Fruit fly (Drosophila melanogaster): ENCODE data around the gene Drsl2.
A peak's percentile ranks its signal among the peaks of the same experiment; 100 is the strongest.

Drsl2 gene

DNA sequence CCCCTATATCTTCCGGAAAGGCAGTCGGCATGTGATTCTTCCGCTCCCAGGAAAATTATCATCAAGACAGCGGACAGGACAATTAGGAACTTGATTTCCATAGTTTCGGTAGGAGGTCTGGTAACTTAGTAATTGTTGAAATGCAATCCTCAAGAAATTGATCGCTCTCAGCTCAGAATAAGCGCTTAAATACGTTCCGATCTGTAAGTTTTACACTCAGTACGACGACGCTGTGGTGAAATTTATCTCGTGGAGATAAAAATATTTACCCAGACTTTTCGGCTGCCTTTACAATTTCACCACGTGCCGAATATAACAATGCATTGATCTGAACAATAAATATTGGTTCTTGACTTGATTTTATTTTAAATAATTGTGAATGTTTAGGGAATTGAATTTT lies 21.5 kb downstream of the Drsl2 start, which contains the start of gene Drsl1:
Drsl1 (minus strand) TSS at position 101 of the 400 bp plus-strand sequence.
- TF ChIP-seq Dif (GFP tag; optimal IDR thresholded peaks at IDR 0.05; ENCODE audit: partially characterized antibody): no peak
- no peak for TF ChIP-seq woc (GFP tag; optimal IDR thresholded peaks at IDR 0.05)

DNA sequence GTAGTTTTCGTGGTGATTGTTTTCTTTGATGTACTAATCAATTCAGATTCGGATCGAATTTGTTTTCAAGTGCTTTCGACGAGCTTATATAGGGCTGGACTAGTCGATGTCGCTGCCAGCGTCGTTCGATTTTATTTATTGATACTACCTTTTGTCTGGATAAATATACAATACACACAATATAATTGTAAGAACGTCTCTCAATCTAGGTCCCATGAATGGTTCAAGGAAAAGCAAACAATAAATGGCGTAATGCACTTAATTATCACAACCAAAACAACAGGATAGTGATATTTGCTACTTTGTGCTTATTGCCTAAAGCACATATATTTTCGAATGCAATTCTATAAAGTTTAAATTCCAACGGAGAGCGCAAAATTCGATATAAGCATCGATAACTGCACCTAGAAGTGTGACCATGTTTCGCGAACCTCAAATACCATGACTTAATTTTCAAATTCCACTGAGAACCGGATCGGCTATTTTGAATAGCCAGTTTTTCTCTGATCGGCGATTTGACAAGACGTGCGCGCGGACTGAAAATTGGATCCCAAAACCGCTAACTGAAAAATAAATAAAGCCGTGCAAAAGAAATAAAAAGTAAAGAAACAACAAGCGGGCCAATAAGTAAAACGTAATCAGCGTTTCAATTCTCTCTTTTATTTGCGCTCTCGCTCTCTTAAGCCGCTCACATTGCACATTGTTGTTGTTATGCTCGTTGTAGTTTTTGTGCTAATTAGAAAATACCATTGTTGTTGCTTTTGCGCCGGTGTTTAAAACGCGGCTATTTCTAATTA lies 22.4 kb downstream of the Drsl2 start, which contains the start of the genes Drsl6 and kst:
Drsl6 (minus strand) TSS at position 51 of the 797 bp plus-strand sequence.
kst (plus strand) TSS at position 493 of the 797 bp plus-strand sequence.
- TF ChIP-seq h (GFP tag; optimal IDR thresholded peaks at IDR 0.05) (peak; percentile 13), rgr (GFP tag; optimal IDR thresholded peaks at IDR 0.05) (peak; percentile 19), sv (GFP tag; optimal IDR thresholded peaks at IDR 0.05) (peak; percentile 19), Sp1 (GFP tag; optimal IDR thresholded peaks at IDR 0.05) (peak; percentile 47), jim (GFP tag; optimal IDR thresholded peaks at IDR 0.05) (peak; percentile 80), HLH106 (tag; optimal IDR thresholded peaks at IDR 0.05) (peak; percentile 23), Dif (GFP tag; optimal IDR thresholded peaks at IDR 0.05; ENCODE audit: partially characterized antibody) (peak; percentile 59), dsf (GFP tag; optimal IDR thresholded peaks at IDR 0.05; ENCODE audit: borderline replicate concordance) (no peak), Abd-B (GFP tag; optimal IDR thresholded peaks at IDR 0.05) (no peak), Vsx2 (GFP tag; optimal IDR thresholded peaks at IDR 0.05; ENCODE audit: partially characterized antibody) (peak; percentile 52), Rel (GFP tag; optimal IDR thresholded peaks at IDR 0.05) (no peak), Rel (tag; optimal IDR thresholded peaks at IDR 0.05) (peak; percentile 27), N (GFP tag; optimal IDR thresholded peaks at IDR 0.05) (no peak), Hr83 (GFP tag; optimal IDR thresholded peaks at IDR 0.05; ENCODE audit: poor library complexity, severe bottlenecking) (peak; percentile 67), woc (GFP tag; optimal IDR thresholded peaks at IDR 0.05) (no peak), Hnf4 (GFP tag; optimal IDR thresholded peaks at IDR 0.05) (peak; percentile 16), ey (GFP tag; optimal IDR thresholded peaks at IDR 0.05) (no peak)

DNA sequence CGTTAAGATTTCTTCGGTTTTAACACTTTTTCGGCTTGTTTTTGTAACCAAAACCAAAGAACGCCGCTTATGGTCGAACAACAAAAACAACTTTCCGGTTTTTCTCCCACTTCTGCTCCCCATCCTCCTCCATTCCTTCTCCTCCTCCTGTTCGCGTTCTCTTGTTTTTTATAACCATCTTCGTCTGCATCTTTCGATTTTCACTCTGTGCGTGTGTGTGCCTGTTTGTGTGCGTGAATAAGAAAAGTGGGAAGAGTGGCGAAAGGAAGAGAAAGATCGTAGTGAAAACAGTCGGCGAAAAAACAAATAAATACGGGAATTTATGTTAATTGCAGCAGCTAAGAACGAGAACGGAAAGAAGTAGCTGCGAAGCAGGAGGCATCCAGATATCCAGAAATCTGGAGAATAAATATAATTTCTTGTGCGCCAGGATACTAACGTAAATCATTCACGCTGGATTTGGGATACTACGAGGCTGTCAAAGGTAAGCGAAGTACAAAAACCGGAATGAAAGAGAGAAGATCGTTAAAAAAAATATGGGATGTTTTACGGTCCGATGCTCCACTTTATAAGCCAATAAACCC lies 23.3 kb downstream of the Drsl2 start:
- TF ChIP-seq Vsx2 (GFP tag; optimal IDR thresholded peaks at IDR 0.05; ENCODE audit: partially characterized antibody) (peak; percentile 29), Dfd (GFP tag; optimal IDR thresholded peaks at IDR 0.05) (no peak), ey (GFP tag; optimal IDR thresholded peaks at IDR 0.05) (no peak), br (GFP tag; optimal IDR thresholded peaks at IDR 0.05) (no peak), Sp1 (GFP tag; optimal IDR thresholded peaks at IDR 0.05) (no peak), psq (GFP tag; optimal IDR thresholded peaks at IDR 0.05) (peak; percentile 99)

DNA sequence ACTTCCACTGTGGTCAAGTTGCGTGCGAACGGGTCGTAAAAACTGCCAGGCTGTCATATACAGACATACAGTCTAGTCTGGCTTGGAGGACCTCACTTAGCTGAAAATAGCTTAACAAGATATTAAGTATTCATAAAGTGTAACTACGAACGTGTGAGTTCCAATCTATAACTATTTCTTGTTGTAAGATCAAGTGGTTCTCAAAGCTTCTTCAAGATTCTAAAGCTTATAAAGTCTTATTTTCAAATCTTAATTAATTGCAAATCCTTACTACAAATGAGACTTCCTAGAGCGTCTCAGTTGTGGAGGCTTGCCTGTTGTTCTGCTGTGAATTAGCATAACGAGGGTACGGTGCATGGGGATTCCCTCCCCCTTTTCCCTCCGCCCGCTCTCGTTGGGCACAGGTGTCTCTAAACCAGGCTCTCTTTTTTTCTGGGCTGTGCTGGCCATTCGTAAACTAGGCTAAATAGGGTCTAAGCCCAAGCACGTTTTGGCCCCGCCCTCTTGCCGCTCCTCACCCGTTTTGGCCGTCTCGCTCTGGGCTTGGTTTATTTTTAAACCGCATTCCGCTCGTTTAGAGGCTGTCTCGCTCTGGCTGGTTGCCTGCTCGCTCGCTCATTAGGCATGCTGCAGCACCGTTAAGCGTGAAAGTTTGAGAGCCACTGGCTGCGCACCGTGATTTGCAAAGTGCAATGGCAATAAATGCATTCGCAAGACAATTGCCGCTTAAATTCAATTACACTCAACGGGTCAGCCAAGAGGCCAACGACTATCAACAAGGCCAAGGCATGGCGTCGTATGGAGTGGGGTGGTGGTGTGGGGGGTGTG lies 24.1 kb downstream of the Drsl2 start:
- no peak for TF ChIP-seq pan (optimal IDR thresholded peaks at IDR 0.05)
- no peak for TF ChIP-seq ey (GFP tag; optimal IDR thresholded peaks at IDR 0.05)
- no peak for TF ChIP-seq tai (GFP tag; optimal IDR thresholded peaks at IDR 0.05)
- TF ChIP-seq dsf (GFP tag; optimal IDR thresholded peaks at IDR 0.05; ENCODE audit: borderline replicate concordance): no peak
- no peak for TF ChIP-seq Dfd (GFP tag; optimal IDR thresholded peaks at IDR 0.05)

DNA sequence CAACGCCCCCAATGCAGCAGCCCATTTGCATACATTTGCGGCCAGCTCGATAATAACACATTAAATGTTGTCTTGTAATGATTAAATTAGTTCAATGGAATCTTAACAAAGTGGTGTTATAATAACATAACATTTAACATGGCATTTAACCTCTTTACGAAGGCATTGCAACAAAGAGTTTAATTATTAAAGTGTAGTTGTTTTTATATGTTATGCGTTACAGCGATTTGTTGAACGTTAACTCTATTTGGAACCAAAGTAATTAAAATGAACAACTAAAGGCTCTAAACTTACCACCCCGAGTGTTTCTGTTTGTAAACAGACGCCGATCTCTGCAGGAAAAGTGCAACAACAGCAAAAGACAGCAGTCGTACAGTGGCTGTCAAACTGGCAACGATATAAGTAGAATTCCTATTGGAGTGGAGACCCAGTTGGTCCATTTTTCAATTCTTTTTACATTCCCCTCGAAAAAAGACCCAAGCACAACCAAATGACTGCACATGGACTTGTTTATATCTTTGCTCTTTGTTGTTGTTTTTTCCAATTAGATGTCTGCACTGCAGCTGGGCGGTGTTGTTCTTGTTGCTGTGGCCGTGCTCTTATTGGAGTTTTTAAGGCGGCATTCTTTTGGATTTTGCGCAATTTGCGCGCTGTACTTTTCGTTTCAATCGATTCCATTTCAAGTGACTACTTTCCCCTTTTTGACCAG lies 24.9 kb downstream of the Drsl2 start:
- TF ChIP-seq sage (GFP tag; optimal IDR thresholded peaks at IDR 0.05) (no peak), dmrt93B (GFP tag; optimal IDR thresholded peaks at IDR 0.05) (no peak), Abd-B (GFP tag; optimal IDR thresholded peaks at IDR 0.05) (no peak), HLH106 (tag; optimal IDR thresholded peaks at IDR 0.05) (no peak), GATAd (GFP tag; optimal IDR thresholded peaks at IDR 0.05) (no peak), Hnf4 (GFP tag; optimal IDR thresholded peaks at IDR 0.05) (no peak), dsf (GFP tag; optimal IDR thresholded peaks at IDR 0.05; ENCODE audit: borderline replicate concordance) (no peak), br (GFP tag; optimal IDR thresholded peaks at IDR 0.05) (no peak), sv (GFP tag; optimal IDR thresholded peaks at IDR 0.05) (no peak), brk (GFP tag; optimal IDR thresholded peaks at IDR 0.05) (no peak), tai (GFP tag; optimal IDR thresholded peaks at IDR 0.05) (no peak), usp (GFP tag; optimal IDR thresholded peaks at IDR 0.05) (no peak), ey (GFP tag; optimal IDR thresholded peaks at IDR 0.05) (no peak)
